Fruit fly (Drosophila melanogaster): ENCODE measurements around the gene cv-d.

dm6 chr3R:15806341-15806740 lies 47.0 kb downstream of the cv-d start:
- TF ChIP-seq Rel (GFP tag; optimal IDR thresholded peaks at IDR 0.05), result no peak
- TF ChIP-seq Rel (tag; optimal IDR thresholded peaks at IDR 0.05), result no peak
- peak in 1 of 2 experiments; percentile 26 for TF ChIP-seq foxo (GFP tag; optimal IDR thresholded peaks at IDR 0.05)
- no peak for TF ChIP-seq Hr78 (GFP tag; optimal IDR thresholded peaks at IDR 0.05)
- no peak for TF ChIP-seq Dif (GFP tag; optimal IDR thresholded peaks at IDR 0.05; ENCODE audit: partially characterized antibody)
- TF ChIP-seq Jra (GFP tag; optimal IDR thresholded peaks at IDR 0.05), result no peak
- no peak for TF ChIP-seq Dfd (GFP tag; optimal IDR thresholded peaks at IDR 0.05)
- TF ChIP-seq psq (GFP tag; optimal IDR thresholded peaks at IDR 0.05), result no peak
- no peak for TF ChIP-seq CrebA (GFP tag; optimal IDR thresholded peaks at IDR 0.05; ENCODE audit: borderline replicate concordance)
- no peak for TF ChIP-seq pan (optimal IDR thresholded peaks at IDR 0.05)
- peak; percentile 9 for TF ChIP-seq fru (GFP tag; optimal IDR thresholded peaks at IDR 0.05)
- TF ChIP-seq sage (GFP tag; optimal IDR thresholded peaks at IDR 0.05), result no peak
- no peak for TF ChIP-seq Hnf4 (GFP tag; optimal IDR thresholded peaks at IDR 0.05)
- TF ChIP-seq lola (GFP tag; optimal IDR thresholded peaks at IDR 0.05), result no peak
- TF ChIP-seq rgr (GFP tag; optimal IDR thresholded peaks at IDR 0.05), result no peak
